Worm (Caenorhabditis elegans): ENCODE measurements around the gene Y50D4A.6.

Y50D4A.6 gene

DNA sequence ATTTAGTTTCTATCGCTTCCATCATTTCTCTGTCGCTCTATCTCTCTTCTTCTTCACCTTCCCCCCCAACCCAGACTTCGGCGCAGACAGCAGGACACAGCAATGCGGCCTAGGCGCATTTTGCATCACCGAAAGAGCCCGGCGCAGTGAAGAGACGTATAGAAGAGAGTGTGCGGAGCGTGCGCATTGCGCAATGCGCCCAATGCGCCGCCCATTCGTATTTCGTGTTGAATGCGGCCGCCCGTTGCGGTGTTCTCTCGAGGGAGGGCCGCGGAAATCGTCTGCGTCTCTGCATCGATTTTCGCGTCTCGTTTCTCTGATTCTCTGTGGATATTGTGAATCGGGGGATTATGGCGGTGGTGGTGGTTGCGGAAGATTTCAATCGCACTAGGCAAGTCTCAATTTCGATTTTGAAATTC, 47.7 kb downstream of the Y50D4A.6 start:
- TF ChIP-seq lim-6 (tag; optimal IDR thresholded peaks at IDR 0.05): peak; percentile 82
- peak; percentile 86 for TF ChIP-seq eyg-1 (tag; optimal IDR thresholded peaks at IDR 0.05)
- TF ChIP-seq ets-4 (tag; optimal IDR thresholded peaks at IDR 0.05): peak; percentile 87
- peak; percentile 17 for TF ChIP-seq zip-5 (tag; optimal IDR thresholded peaks at IDR 0.05)
- peak; percentile 22 for TF ChIP-seq fax-1 (tag; optimal IDR thresholded peaks at IDR 0.05)
- TF ChIP-seq sdc-2 (tag; optimal IDR thresholded peaks at IDR 0.05): peak; percentile 78
- peak; percentile 92 for TF ChIP-seq ceh-48 (tag; optimal IDR thresholded peaks at IDR 0.05)
- TF ChIP-seq fkh-10 (GFP tag; optimal IDR thresholded peaks at IDR 0.05): no peak
- TF ChIP-seq ahr-1 (tag; optimal IDR thresholded peaks at IDR 0.05): no peak
- TF ChIP-seq hlh-6 (tag; optimal IDR thresholded peaks at IDR 0.05): peak; percentile 59
- TF ChIP-seq ceh-18 (tag; optimal IDR thresholded peaks at IDR 0.05): peak; percentile 99
- no peak for TF ChIP-seq ceh-24 (tag; optimal IDR thresholded peaks at IDR 0.05)
- TF ChIP-seq F13H6.1 (tag; optimal IDR thresholded peaks at IDR 0.05): peak; percentile 93
- TF ChIP-seq madf-2 (tag; optimal IDR thresholded peaks at IDR 0.05): peak; percentile 29
- peak; percentile 97 for TF ChIP-seq unc-42 (tag; optimal IDR thresholded peaks at IDR 0.05)
- TF ChIP-seq unc-86 (tag; optimal IDR thresholded peaks at IDR 0.05): peak; percentile 96
- no peak for TF ChIP-seq nhr-11 (tag; optimal IDR thresholded peaks at IDR 0.05)
- peak; percentile 40 for TF ChIP-seq sox-2 (GFP tag; IDR thresholded peaks at IDR 0.05)
- TF ChIP-seq hlh-8 (tag; optimal IDR thresholded peaks at IDR 0.05): peak; percentile 54
- TF ChIP-seq tbx-2 (tag; optimal IDR thresholded peaks at IDR 0.05): peak; percentile 99
- TF ChIP-seq elt-2 (tag; optimal IDR thresholded peaks at IDR 0.05): peak; percentile 77
- TF ChIP-seq odd-2 (tag; optimal IDR thresholded peaks at IDR 0.05): no peak
- peak; percentile 40 for TF ChIP-seq tbx-7 (tag; optimal IDR thresholded peaks at IDR 0.05)
- peak; percentile 1 for TF ChIP-seq pax-1 (tag; optimal IDR thresholded peaks at IDR 0.05)
- TF ChIP-seq dve-1 (tag; optimal IDR thresholded peaks at IDR 0.05): peak; percentile 92
- TF ChIP-seq nfya-1 (tag; optimal IDR thresholded peaks at IDR 0.05): peak; percentile 97
- TF ChIP-seq mec-3 (tag; optimal IDR thresholded peaks at IDR 0.05; ENCODE audit: borderline replicate concordance): no peak
- no peak for TF ChIP-seq K02D7.2 (tag; optimal IDR thresholded peaks at IDR 0.05)
- no peak for TF ChIP-seq gmeb-2 (tag; optimal IDR thresholded peaks at IDR 0.05)
- TF ChIP-seq sox-4 (tag; optimal IDR thresholded peaks at IDR 0.05): no peak
- peak; percentile 76 for TF ChIP-seq pag-3 (tag; optimal IDR thresholded peaks at IDR 0.05; ENCODE audit: borderline replicate concordance)
- no peak for TF ChIP-seq ama-1 (optimal IDR thresholded peaks at IDR 0.05)
- no peak for TF ChIP-seq elt-4 (tag; optimal IDR thresholded peaks at IDR 0.05)
- TF ChIP-seq unc-3 (GFP tag; conservative IDR thresholded peaks at IDR 0.05): peak; percentile 75; the same call in 1 of the 2 replicates
- peak; percentile 95 for TF ChIP-seq unc-3 (tag; optimal IDR thresholded peaks at IDR 0.05)
- TF ChIP-seq hlh-13 (GFP tag; optimal IDR thresholded peaks at IDR 0.05): peak; percentile 25
- peak; percentile 85 for TF ChIP-seq hlh-30 (tag; optimal IDR thresholded peaks at IDR 0.05; ENCODE audit: insufficient read depth)
- peak; percentile 98 for TF ChIP-seq ceh-31 (tag; optimal IDR thresholded peaks at IDR 0.05)
- TF ChIP-seq hlh-15 (tag; optimal IDR thresholded peaks at IDR 0.05): no peak
- TF ChIP-seq pqm-1 (tag; optimal IDR thresholded peaks at IDR 0.05): peak; percentile 61
- TF ChIP-seq ceh-6 (GFP tag; optimal IDR thresholded peaks at IDR 0.05): peak; percentile 64
- TF ChIP-seq pha-4 (tag; optimal IDR thresholded peaks at IDR 0.05): no peak
- peak; percentile 59 for TF ChIP-seq C08G9.2 (tag; optimal IDR thresholded peaks at IDR 0.05)
- peak; percentile 99 for TF ChIP-seq ceh-34 (tag; optimal IDR thresholded peaks at IDR 0.05)
- peak; percentile 15 for TF ChIP-seq ceh-22 (tag; optimal IDR thresholded peaks at IDR 0.05)
- peak; percentile 22 for TF ChIP-seq fkh-6 (tag; optimal IDR thresholded peaks at IDR 0.05)
- TF ChIP-seq ztf-16 (tag; optimal IDR thresholded peaks at IDR 0.05): peak; percentile 8
- peak; percentile 50 for TF ChIP-seq ttx-3 (tag; optimal IDR thresholded peaks at IDR 0.05)
- TF ChIP-seq lin-11 (tag; optimal IDR thresholded peaks at IDR 0.05): peak; percentile 4
- peak; percentile 87 for TF ChIP-seq K09A11.1 (tag; optimal IDR thresholded peaks at IDR 0.05; ENCODE audit: insufficient read depth)
- 0 out of 2 replicates have a peak, but pooled peaks have one; percentile 34 for TF ChIP-seq ceh-45 (GFP tag; IDR thresholded peaks at IDR 0.05)
- TF ChIP-seq C38D4.7 (GFP tag; optimal IDR thresholded peaks at IDR 0.05): no peak
- peak; percentile 98 for TF ChIP-seq ref-2 (tag; optimal IDR thresholded peaks at IDR 0.05)
- peak; percentile 94 for TF ChIP-seq pros-1 (tag; optimal IDR thresholded peaks at IDR 0.05)

All from whole organism, late embryonic.